Worm (Caenorhabditis elegans): ENCODE results near the gene fbxa-89.

DNA sequence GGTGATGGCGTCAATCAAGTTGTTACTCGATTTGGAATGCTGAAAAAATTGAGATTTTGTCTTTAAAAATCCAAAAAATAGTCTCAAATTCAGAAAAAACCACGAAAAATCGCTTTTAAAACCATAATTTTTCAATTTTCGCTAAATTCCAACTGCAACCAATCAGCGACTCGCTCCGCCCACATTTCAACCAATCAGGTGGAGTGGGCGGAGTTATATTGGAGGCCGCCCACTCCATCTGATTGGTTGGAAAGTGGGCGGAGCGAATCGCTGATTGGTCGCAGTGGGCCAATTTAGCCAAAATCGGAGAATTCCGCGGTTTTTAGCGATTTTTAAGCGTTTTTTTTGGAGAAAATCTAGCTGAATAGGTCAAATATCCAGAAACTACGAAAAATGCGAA is 33.8 kb downstream of the fbxa-89 start:
- TF ChIP-seq him-1 (tag; optimal IDR thresholded peaks at IDR 0.05) (no peak), W03F9.2 (tag; optimal IDR thresholded peaks at IDR 0.05) (no peak)

Data from whole organism, L4/young adult.